Fruit fly (Drosophila melanogaster) whole organism, embryonic: Measurements from ENCODE around the gene CG13671.

Experiments
- Abd-B ChIP-seq: fragments of 200-800 bp; sonication (Bioruptor generic); optimal IDR thresholded peaks from 2 replicates; lab custom pipeline; 2018; ENCODE audit warnings: missing biosample characterization, mild to moderate bottlenecking, missing genetic modification characterization, moderate library complexity
- CG11085 ChIP-seq: fragments of 200-800 bp; sonication (Bioruptor generic); IDR thresholded peaks from 2 replicates; pipeline ENCODE4 v1.3.6; 2022; ENCODE audit warnings: missing biosample characterization, missing genetic modification characterization
- CG11560 ChIP-seq: fragments of 200-800 bp; sonication (Bioruptor generic); IDR thresholded peaks from 3 replicates; pipeline ENCODE4 v1.3.6; 2022; ENCODE audit warnings: missing biosample characterization, missing genetic modification characterization
- CG13123 ChIP-seq: fragments of 200-800 bp; sonication (Bioruptor generic); optimal IDR thresholded peaks from 2 replicates; lab custom pipeline; 2016; ENCODE audit warnings: missing biosample characterization, missing genetic modification characterization
- CG13424 ChIP-seq: fragments of 200-800 bp; sonication (Bioruptor generic); optimal IDR thresholded peaks from 2 replicates; lab custom pipeline; 2019; ENCODE audit warnings: missing biosample characterization, mild to moderate bottlenecking, missing genetic modification characterization, moderate library complexity
- CG15011 ChIP-seq: fragments of 200-800 bp; sonication (Bioruptor generic); optimal IDR thresholded peaks from 3 replicates; lab custom pipeline; 2018; ENCODE audit warnings: missing biosample characterization, mild to moderate bottlenecking, missing genetic modification characterization
- CG16813 ChIP-seq: fragments of 200-800 bp; sonication (Bioruptor generic); IDR thresholded peaks from 3 replicates; pipeline ENCODE4 v1.3.6; 2022; ENCODE audit warnings: missing biosample characterization, missing genetic modification characterization; ENCODE audit not compliant: partially characterized antibody
- CG18764 ChIP-seq: fragments of 200-800 bp; sonication (Bioruptor generic); optimal IDR thresholded peaks from 3 replicates; lab custom pipeline; 2016; ENCODE audit warnings: missing biosample characterization, missing genetic modification characterization
- CG30020 ChIP-seq: fragments of 200-800 bp; optimal IDR thresholded peaks from 2 replicates; lab custom pipeline; 2019; ENCODE audit warnings: missing biosample characterization, mild to moderate bottlenecking, missing genetic modification characterization, moderate library complexity
- CG3065 ChIP-seq: fragments of 200-800 bp; sonication (Bioruptor generic); optimal IDR thresholded peaks from 2 replicates; lab custom pipeline; 2016; ENCODE audit warnings: missing biosample characterization, missing genetic modification characterization
- CG32767 ChIP-seq: fragments of 200-800 bp; sonication (Bioruptor generic); IDR thresholded peaks from 2 replicates; pipeline ENCODE4 v1.3.6; 2022; ENCODE audit warnings: missing biosample characterization, missing genetic modification characterization
- CG3838 ChIP-seq: fragments of 200-800 bp; sonication (Bioruptor generic); optimal IDR thresholded peaks from 3 replicates; lab custom pipeline; 2016; ENCODE audit warnings: missing biosample characterization, missing genetic modification characterization
- CG4617 ChIP-seq: fragments of 200-800 bp; sonication (Bioruptor generic); optimal IDR thresholded peaks from 3 replicates; lab custom pipeline; 2016; ENCODE audit warnings: missing biosample characterization, missing genetic modification characterization, borderline replicate concordance
- CG6272 ChIP-seq: fragments of 200-800 bp; sonication (Bioruptor generic); IDR thresholded peaks from 2 replicates; pipeline ENCODE4 v1.3.6; 2022; ENCODE audit warnings: missing biosample characterization, missing genetic modification characterization
- CG8281 ChIP-seq: fragments of 200-800 bp; sonication (Bioruptor generic); optimal IDR thresholded peaks from 2 replicates; lab custom pipeline; 2018; ENCODE audit warnings: missing biosample characterization, mild to moderate bottlenecking, missing genetic modification characterization, moderate library complexity
- CG9876 ChIP-seq: fragments of 200-800 bp; sonication (Bioruptor generic); optimal IDR thresholded peaks from 2 replicates; lab custom pipeline; 2016; ENCODE audit warnings: missing biosample characterization, missing genetic modification characterization
- Deaf1 ChIP-seq: fragments of 200-800 bp; optimal IDR thresholded peaks from 3 replicates; lab custom pipeline; 2019; ENCODE audit warnings: missing biosample characterization, mild to moderate bottlenecking, missing genetic modification characterization, moderate library complexity
- Dek ChIP-seq: fragments of 200-800 bp; sonication (Bioruptor generic); optimal IDR thresholded peaks from 3 replicates; lab custom pipeline; 2019; ENCODE audit warnings: missing biosample characterization, mild to moderate bottlenecking, missing genetic modification characterization, moderate library complexity
- HLH3B ChIP-seq: fragments of 200-800 bp; sonication (Bioruptor generic); IDR thresholded peaks from 2 replicates; pipeline ENCODE4 v1.3.6; 2022; ENCODE audit warnings: missing biosample characterization, missing genetic modification characterization
- Nf-YC ChIP-seq: fragments of 200-800 bp; optimal IDR thresholded peaks from 3 replicates; lab custom pipeline; 2019; ENCODE audit warnings: missing biosample characterization, mild to moderate bottlenecking, missing genetic modification characterization, moderate library complexity
- NfI ChIP-seq: fragments of 200-800 bp; sonication (Bioruptor generic); optimal IDR thresholded peaks from 3 replicates; lab custom pipeline; 2018; ENCODE audit warnings: missing biosample characterization, mild to moderate bottlenecking, missing genetic modification characterization, moderate library complexity
- Oli ChIP-seq: fragments of 200-800 bp; sonication (Bioruptor generic); optimal IDR thresholded peaks from 2 replicates; lab custom pipeline; 2018; ENCODE audit warnings: missing biosample characterization, mild to moderate bottlenecking, missing genetic modification characterization, moderate library complexity
- aop ChIP-seq: fragments of 200-800 bp; sonication (Bioruptor generic); IDR thresholded peaks from 2 replicates; pipeline ENCODE4 v1.3.6; 2022; ENCODE audit warnings: missing biosample characterization, missing genetic modification characterization
- ap ChIP-seq: fragments of 200-800 bp; sonication (Bioruptor generic); IDR thresholded peaks from 2 replicates; pipeline ENCODE4 v1.3.6; 2022; ENCODE audit warnings: missing biosample characterization, missing genetic modification characterization
- ash1 ChIP-seq: fragments of 200-800 bp; sonication (Bioruptor generic); optimal IDR thresholded peaks from 2 replicates; lab custom pipeline; 2018; ENCODE audit warnings: missing biosample characterization, mild to moderate bottlenecking, missing genetic modification characterization
- ato ChIP-seq: fragments of 200-800 bp; sonication (Bioruptor generic); IDR thresholded peaks from 2 replicates; pipeline ENCODE4 v1.3.6; 2022; ENCODE audit warnings: missing biosample characterization, missing genetic modification characterization; ENCODE audit not compliant: partially characterized antibody
- cas ChIP-seq: fragments of 200-800 bp; sonication (Bioruptor generic); IDR thresholded peaks from 2 replicates; pipeline ENCODE4 v1.3.6; 2022; ENCODE audit warnings: missing biosample characterization, missing genetic modification characterization
- cato ChIP-seq: fragments of 200-800 bp; sonication (Bioruptor generic); optimal IDR thresholded peaks from 2 replicates; lab custom pipeline; 2016; ENCODE audit warnings: missing biosample characterization, missing genetic modification characterization, borderline replicate concordance
- chif ChIP-seq, 2 experiments: fragments of 200-800 bp; sonication (Bioruptor generic); optimal IDR thresholded peaks; 3 replicates each; lab custom pipeline; 2016; ENCODE audit warnings: missing biosample characterization in 2 of 2, missing genetic modification characterization in 2 of 2
- ci ChIP-seq: fragments of 200-800 bp; sonication (Bioruptor generic); IDR thresholded peaks from 3 replicates; pipeline ENCODE4 v1.3.6; 2022; ENCODE audit warnings: missing biosample characterization, missing genetic modification characterization
- croc ChIP-seq: fragments of 200-800 bp; sonication (Bioruptor generic); conservative IDR thresholded peaks from 3 replicates; pipeline ENCODE4 v1.3.6; 2022; ENCODE audit warnings: missing biosample characterization, missing genetic modification characterization
- danr ChIP-seq: fragments of 200-800 bp; sonication (Bioruptor generic); IDR thresholded peaks from 2 replicates; pipeline ENCODE4 v1.3.6; 2022; ENCODE audit warnings: missing biosample characterization, missing genetic modification characterization
- dm ChIP-seq: fragments of 200-800 bp; sonication (Bioruptor generic); optimal IDR thresholded peaks from 3 replicates; lab custom pipeline; 2016; ENCODE audit warnings: missing biosample characterization, missing genetic modification characterization
- dmrt11E ChIP-seq: fragments of 200-800 bp; sonication (Bioruptor generic); optimal IDR thresholded peaks from 3 replicates; lab custom pipeline; 2018; ENCODE audit warnings: missing biosample characterization, mild to moderate bottlenecking, missing genetic modification characterization, moderate library complexity
- dysf ChIP-seq: fragments of 200-800 bp; sonication (Bioruptor generic); IDR thresholded peaks from 3 replicates; pipeline ENCODE4 v1.3.6; 2022; ENCODE audit warnings: missing biosample characterization, missing genetic modification characterization
- emc ChIP-seq: fragments of 200-800 bp; sonication (Bioruptor generic); optimal IDR thresholded peaks from 2 replicates; lab custom pipeline; 2016; ENCODE audit warnings: missing biosample characterization, missing genetic modification characterization
- ewg ChIP-seq: fragments of 200-800 bp; sonication (Bioruptor generic); optimal IDR thresholded peaks from 3 replicates; lab custom pipeline; 2017; ENCODE audit warnings: mild to moderate bottlenecking, missing biosample characterization, missing genetic modification reagents, missing genetic modification characterization
- exex ChIP-seq: fragments of 200-800 bp; sonication (Bioruptor generic); optimal IDR thresholded peaks from 4 replicates; lab custom pipeline; 2018; ENCODE audit warnings: missing biosample characterization, mild to moderate bottlenecking, missing genetic modification characterization, moderate library complexity
- gt ChIP-seq: fragments of 200-800 bp; sonication (Bioruptor generic); IDR thresholded peaks from 2 replicates; pipeline ENCODE4 v1.3.6; 2022; ENCODE audit warnings: missing biosample characterization, missing genetic modification characterization
- hb ChIP-seq: fragments of 200-800 bp; sonication (Bioruptor generic); IDR thresholded peaks from 3 replicates; pipeline ENCODE4 v1.3.6; 2022; ENCODE audit warnings: missing biosample characterization, missing genetic modification characterization; ENCODE audit not compliant: partially characterized antibody
- lov ChIP-seq, 2 experiments: fragments of 200-800 bp in 1 of 2; fragments of >200 bp in 1 of 2; sonication (Bioruptor generic) in 1 of 2; IDR thresholded peaks in 1 of 2; optimal IDR thresholded peaks in 1 of 2; 2 replicates in 1 of 2; 3 replicates in 1 of 2; pipeline versions ENCODE4 v1.3.6 to Lab custom; 2017 to 2022; ENCODE audit warnings: missing biosample characterization in 1 of 2, missing genetic modification characterization in 1 of 2
- luna ChIP-seq: fragments of 200-800 bp; sonication (Bioruptor generic); optimal IDR thresholded peaks from 2 replicates; lab custom pipeline; 2016; ENCODE audit warnings: missing biosample characterization, missing genetic modification characterization
- nerfin-1 ChIP-seq: fragments of 200-800 bp; sonication (Bioruptor generic); optimal IDR thresholded peaks from 3 replicates; lab custom pipeline; 2019; ENCODE audit warnings: missing biosample characterization, mild to moderate bottlenecking, missing genetic modification characterization, moderate library complexity
- pum ChIP-seq: fragments of 200-800 bp; sonication (Bioruptor generic); optimal IDR thresholded peaks from 2 replicates; lab custom pipeline; 2016; ENCODE audit warnings: missing biosample characterization, missing genetic modification characterization
- sd ChIP-seq: fragments of 200-800 bp; sonication (Bioruptor generic); optimal IDR thresholded peaks from 3 replicates; lab custom pipeline; 2018; ENCODE audit warnings: missing biosample characterization, mild to moderate bottlenecking, missing genetic modification characterization, moderate library complexity
- shn ChIP-seq: fragments of 200-800 bp; sonication (Bioruptor generic); optimal IDR thresholded peaks from 3 replicates; lab custom pipeline; 2016; ENCODE audit warnings: missing biosample characterization, missing genetic modification characterization
- tio ChIP-seq: fragments of 200-800 bp; sonication (Bioruptor generic); optimal IDR thresholded peaks from 2 replicates; lab custom pipeline; 2017; ENCODE audit warnings: missing biosample characterization, missing genetic modification characterization, inconsistent platforms
- unc-4 ChIP-seq: fragments of 200-800 bp; sonication (Bioruptor generic); IDR thresholded peaks from 2 replicates; pipeline ENCODE4 v1.3.6; 2022; ENCODE audit warnings: missing biosample characterization, missing genetic modification characterization; ENCODE audit not compliant: partially characterized antibody

CG13671 gene

DNA sequence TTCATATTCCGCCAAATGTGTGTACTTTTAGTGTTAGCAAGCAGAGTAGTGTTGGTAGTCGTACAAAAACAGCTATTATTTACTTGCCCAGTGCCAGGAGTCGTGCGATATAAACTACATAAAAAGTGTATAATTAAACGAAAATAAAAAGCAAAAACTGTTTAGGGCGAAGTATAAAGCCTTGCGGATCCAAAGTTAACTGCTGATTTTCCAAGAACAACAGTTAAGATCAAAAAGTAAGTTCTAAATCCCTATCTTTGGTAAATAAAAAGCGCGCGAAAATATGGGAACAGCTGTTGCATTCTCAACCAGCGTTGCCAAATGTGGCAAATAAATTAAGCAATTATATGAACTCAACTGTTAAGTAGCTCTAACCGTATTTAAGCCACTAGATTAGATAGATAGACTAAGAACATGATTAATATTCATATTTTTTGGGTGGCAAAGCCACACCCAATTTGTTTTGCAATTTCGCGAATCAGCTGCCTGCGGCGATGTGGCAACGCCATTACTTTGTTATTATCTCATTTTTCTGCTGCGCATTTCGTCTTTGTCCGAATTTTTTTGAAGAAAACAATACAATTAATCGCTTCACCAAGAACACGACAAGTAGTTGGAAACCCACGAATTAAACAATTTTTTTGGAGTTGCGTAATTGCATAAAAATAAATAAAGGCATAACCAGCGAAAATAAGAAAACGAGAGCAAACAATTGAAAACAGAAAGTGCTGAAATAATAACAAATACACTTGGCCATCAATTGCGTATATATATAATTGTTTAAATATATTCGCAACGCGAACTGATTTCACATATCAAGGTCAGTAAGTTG, 40.6 kb downstream of the CG13671 start, which contains the start of the genes Prim1 and CG7083 (continued):
- TF ChIP-seq lov (optimal IDR thresholded peaks at IDR 0.05; lab: Kevin White, UChicago) = no peak
- TF ChIP-seq lov (GFP tag; IDR thresholded peaks at IDR 0.05; lab: Robert Waterston, UW) = no peak
- TF ChIP-seq CG8281 = no peak
- TF ChIP-seq ci (GFP tag; lab: Robert Waterston, UW) = peak; percentile 60; the same call in 2 of the 3 replicates
- TF ChIP-seq dm (GFP tag; lab: Kevin White, UChicago) = peak; percentile 43
- TF ChIP-seq CG16813 (GFP tag; lab: Robert Waterston, UW) = no peak
- no peak for TF ChIP-seq tio (GFP tag; lab: Kevin White, UChicago)
- TF ChIP-seq CG4617 (GFP tag; lab: Kevin White, UChicago) = peak; percentile 84
- TF ChIP-seq unc-4 = peak; percentile 33; the same call in 1 of the 2 replicates
- peak; percentile 5 for TF ChIP-seq luna (GFP tag; lab: Kevin White, UChicago)
- TF ChIP-seq dysf = no peak
- TF ChIP-seq CG32767 (GFP tag; lab: Robert Waterston, UW) = no peak
- peak; percentile 50 for TF ChIP-seq Abd-B (GFP tag; lab: Kevin White, UChicago)
- peak; percentile 47 for TF ChIP-seq Nf-YC
- TF ChIP-seq dmrt11E = peak; percentile 47
- peak; percentile 29 for TF ChIP-seq CG18764 (GFP tag; lab: Kevin White, UChicago)
- TF ChIP-seq croc (GFP tag; lab: Robert Waterston, UW) = no peak
- TF ChIP-seq CG13424 = peak; percentile 61
- no peak for TF ChIP-seq Dek (tag; lab: Kevin White, UChicago)
- peak; percentile 47 for TF ChIP-seq shn (GFP tag; lab: Kevin White, UChicago)
- TF ChIP-seq CG6272 (GFP tag; lab: Robert Waterston, UW) = no peak
- TF ChIP-seq CG11560 (tag; lab: Robert Waterston, UW) = no peak
- TF ChIP-seq CG3065 (GFP tag; lab: Kevin White, UChicago) = no peak
- no peak for TF ChIP-seq ash1 (GFP tag; lab: Kevin White, UChicago)
- peak; percentile 6 for TF ChIP-seq emc
- TF ChIP-seq danr (GFP tag; lab: Robert Waterston, UW) = no peak
- TF ChIP-seq HLH3B (GFP tag; lab: Robert Waterston, UW) = no peak; the same call in 1 of the 2 replicates
- TF ChIP-seq CG13123 (GFP tag; lab: Kevin White, UChicago) = peak; percentile 39
- TF ChIP-seq aop (GFP tag; lab: Robert Waterston, UW) = no peak
- no peak for TF ChIP-seq CG11085
- peak; percentile 45 for TF ChIP-seq Oli (tag; lab: Kevin White, UChicago)
- TF ChIP-seq ewg (GFP tag; lab: Kevin White, UChicago) = peak; percentile 54
- TF ChIP-seq CG3838 (GFP tag; lab: Kevin White, UChicago) = no peak
- no peak for TF ChIP-seq gt (GFP tag; lab: Robert Waterston, UW)
- peak; percentile 35 for TF ChIP-seq exex (tag; lab: Kevin White, UChicago)
- TF ChIP-seq ato (GFP tag; lab: Robert Waterston, UW) = no peak
- no peak for TF ChIP-seq hb
- TF ChIP-seq CG15011 = no peak
- peak; percentile 62 for TF ChIP-seq pum
- peak; percentile 18 for TF ChIP-seq CG9876 (GFP tag; lab: Kevin White, UChicago)
- TF ChIP-seq CG30020 = peak; percentile 35
- peak; percentile 51 to 60 for TF ChIP-seq chif (GFP tag; optimal IDR thresholded peaks at IDR 0.05; lab: Kevin White, UChicago)
- TF ChIP-seq ap (GFP tag; lab: Robert Waterston, UW) = no peak
- no peak for TF ChIP-seq cato (GFP tag; lab: Kevin White, UChicago)
- peak; percentile 46 for TF ChIP-seq nerfin-1 (tag; lab: Kevin White, UChicago)
- TF ChIP-seq sd (tag; lab: Kevin White, UChicago) = peak; percentile 99
- TF ChIP-seq NfI = peak; percentile 60
- TF ChIP-seq Deaf1 (tag; lab: Kevin White, UChicago) = no peak
- TF ChIP-seq cas (GFP tag; lab: Robert Waterston, UW) = no peak
